Worm (Caenorhabditis elegans) whole organism, L1 larva: ENCODE results near the gene Y15E3A.4.

Source experiments
- C04F5.9 ChIP-seq: sonication (generic microtip); optimal IDR thresholded peaks from 2 replicates; lab custom pipeline; 2016; ENCODE audit warnings: missing genetic modification characterization, missing compliant biosample characterization
- C16A3.4 ChIP-seq: fragments of 150-350 bp; optimal IDR thresholded peaks from 2 replicates; lab custom pipeline; 2014; ENCODE audit warnings: missing biosample characterization, missing genetic modification characterization
- C34B4.2 ChIP-seq: sonication (generic microtip); optimal IDR thresholded peaks from 2 replicates; lab custom pipeline; 2017; ENCODE audit warnings: mild to moderate bottlenecking, missing genetic modification characterization, missing compliant biosample characterization
- Y116A8C.19 ChIP-seq: sonication (generic microtip); optimal IDR thresholded peaks from 2 replicates; lab custom pipeline; 2016; ENCODE audit warnings: missing compliant biosample characterization, missing genetic modification characterization, borderline replicate concordance
- alr-1 ChIP-seq: fragments of 200-800 bp; sonication (Bioruptor generic); optimal IDR thresholded peaks from 2 replicates; lab custom pipeline; 2018; ENCODE audit warnings: borderline replicate concordance, mild to moderate bottlenecking, missing genetic modification characterization, missing compliant biosample characterization
- aly-2 ChIP-seq: fragments of 150-350 bp; optimal IDR thresholded peaks from 2 replicates; lab custom pipeline; 2014; ENCODE audit warnings: missing biosample characterization, missing genetic modification characterization
- blmp-1 ChIP-seq: fragments of 150-350 bp; optimal IDR thresholded peaks from 2 replicates; lab custom pipeline; 2014; ENCODE audit warnings: missing biosample characterization, missing genetic modification characterization
- ceh-63 ChIP-seq: fragments of 200-800 bp; sonication (Bioruptor generic); optimal IDR thresholded peaks from 2 replicates; lab custom pipeline; 2018; ENCODE audit warnings: mild to moderate bottlenecking, missing genetic modification characterization, missing compliant biosample characterization
- ceh-88 ChIP-seq: fragments of 200-800 bp; sonication (Bioruptor generic); IDR thresholded peaks from 2 replicates; pipeline ENCODE4 v1.3.6; 2022; ENCODE audit warnings: missing genetic modification characterization, missing compliant biosample characterization
- ceh-90 ChIP-seq: sonication (generic microtip); optimal IDR thresholded peaks from 2 replicates; lab custom pipeline; 2016; ENCODE audit warnings: missing genetic modification characterization, missing compliant biosample characterization
- dpl-1 ChIP-seq, 3 experiments: fragments of 150-350 bp in 2 of 3; sonication (generic microtip) in 1 of 3; optimal IDR thresholded peaks; 2 replicates each; lab custom pipeline; 2014 to 2017; ENCODE audit warnings: missing biosample characterization in 3 of 3, missing genetic modification characterization in 3 of 3, missing genetic modification reagents in 3 of 3
- dsc-1 ChIP-seq: sonication (generic microtip); optimal IDR thresholded peaks from 2 replicates; lab custom pipeline; 2016; ENCODE audit warnings: mild to moderate bottlenecking, missing genetic modification characterization, missing compliant biosample characterization
- efl-1 ChIP-seq, 4 experiments: fragments of 150-350 bp; optimal IDR thresholded peaks in 3 of 4; peaks in 1 of 4; 1 replicate in 1 of 4; 2 replicates in 3 of 4; lab custom pipeline; 2014; ENCODE audit warnings: missing biosample characterization in 2 of 4, missing genetic modification characterization in 2 of 4, missing genetic modification reagents in 2 of 4
- egl-13 ChIP-seq: sonication (generic microtip); optimal IDR thresholded peaks from 2 replicates; lab custom pipeline; 2016; ENCODE audit warnings: missing genotype, missing genetic modification reagents, missing genetic modification characterization, missing compliant biosample characterization
- egl-27 ChIP-seq, 2 experiments: fragments of 150-350 bp in 1 of 2; sonication (generic microtip); optimal IDR thresholded peaks; 3 replicates each; lab custom pipeline; 2017 to 2018; ENCODE audit warnings: missing biosample characterization in 2 of 2, missing genetic modification characterization in 2 of 2, missing genetic modification reagents in 2 of 2
- elt-2 ChIP-seq: sonication (generic microtip); optimal IDR thresholded peaks from 2 replicates; lab custom pipeline; 2016; ENCODE audit warnings: missing genetic modification characterization, mild to moderate bottlenecking, inconsistent platforms, missing compliant biosample characterization, missing genetic modification reagents
- fkh-4 ChIP-seq: sonication (generic microtip); optimal IDR thresholded peaks from 2 replicates; lab custom pipeline; 2016; ENCODE audit warnings: missing compliant biosample characterization, missing genetic modification characterization, borderline replicate concordance
- fkh-8 ChIP-seq: sonication (generic microtip); optimal IDR thresholded peaks from 2 replicates; lab custom pipeline; 2016; ENCODE audit warnings: mild to moderate bottlenecking, missing genetic modification characterization, missing compliant biosample characterization
- fos-1 ChIP-seq: fragments of 150-350 bp; optimal IDR thresholded peaks from 2 replicates; lab custom pipeline; 2014; ENCODE audit warnings: missing biosample characterization, missing genetic modification characterization
- grh-1 ChIP-seq: fragments of 200-800 bp; sonication (Bioruptor generic); IDR thresholded peaks from 2 replicates; pipeline ENCODE4 v1.3.6; 2022; ENCODE audit warnings: missing genetic modification reagents, missing genetic modification characterization, missing compliant biosample characterization
- hlh-17 ChIP-seq: fragments of 200-800 bp; sonication (Bioruptor generic); optimal IDR thresholded peaks from 2 replicates; lab custom pipeline; 2018; ENCODE audit warnings: missing genetic modification characterization, mild to moderate bottlenecking, missing compliant biosample characterization, moderate library complexity, borderline replicate concordance
- irx-1 ChIP-seq: sonication (generic microtip); optimal IDR thresholded peaks from 2 replicates; lab custom pipeline; 2016; ENCODE audit warnings: missing genetic modification characterization, missing compliant biosample characterization
- jun-1 ChIP-seq: fragments of 150-350 bp; optimal IDR thresholded peaks from 2 replicates; lab custom pipeline; 2014; ENCODE audit warnings: missing biosample characterization, missing genetic modification reagents, missing genetic modification characterization
- lin-13 ChIP-seq: fragments of 150-350 bp; optimal IDR thresholded peaks from 2 replicates; lab custom pipeline; 2014; ENCODE audit warnings: missing biosample characterization, missing genetic modification reagents, missing genetic modification characterization
- lin-35 ChIP-seq, 2 experiments: fragments of 150-350 bp; optimal IDR thresholded peaks; 2 replicates each; lab custom pipeline; 2014; ENCODE audit warnings: missing biosample characterization in 2 of 2, missing genetic modification characterization in 2 of 2, missing genetic modification reagents in 2 of 2
- lir-3 ChIP-seq: sonication (generic microtip); optimal IDR thresholded peaks from 2 replicates; lab custom pipeline; 2016; ENCODE audit warnings: mild to moderate bottlenecking, missing genetic modification characterization, moderate library complexity, missing compliant biosample characterization; ENCODE audit not compliant: poor library complexity
- mdl-1 ChIP-seq, 2 experiments: fragments of 150-350 bp; optimal IDR thresholded peaks; 2 replicates each; lab custom pipeline; 2014 to 2017; ENCODE audit warnings: missing biosample characterization in 2 of 2, missing genetic modification characterization in 2 of 2, inconsistent platforms in 1 of 2
- mef-2 ChIP-seq: fragments of 150-350 bp; optimal IDR thresholded peaks from 2 replicates; lab custom pipeline; 2014; ENCODE audit warnings: missing biosample characterization, missing genetic modification characterization
- nhr-11 ChIP-seq: fragments of 150-350 bp; optimal IDR thresholded peaks from 2 replicates; lab custom pipeline; 2014; ENCODE audit warnings: missing biosample characterization, missing genetic modification characterization
- nhr-237 ChIP-seq: fragments of 150-350 bp; optimal IDR thresholded peaks from 2 replicates; lab custom pipeline; 2014; ENCODE audit warnings: missing biosample characterization, missing genetic modification characterization
- nhr-47 ChIP-seq: sonication (generic microtip); optimal IDR thresholded peaks from 2 replicates; lab custom pipeline; 2016; ENCODE audit warnings: mild to moderate bottlenecking, missing genetic modification characterization, moderate library complexity, missing compliant biosample characterization
- nhr-71 ChIP-seq: sonication (generic microtip); optimal IDR thresholded peaks from 2 replicates; lab custom pipeline; 2016; ENCODE audit warnings: mild to moderate bottlenecking, missing genetic modification characterization, moderate library complexity, missing compliant biosample characterization
- nhr-76 ChIP-seq: sonication (generic microtip); optimal IDR thresholded peaks from 2 replicates; lab custom pipeline; 2017; ENCODE audit warnings: missing biosample characterization, missing genetic modification characterization
- nhr-77 ChIP-seq: fragments of 150-350 bp; optimal IDR thresholded peaks from 2 replicates; lab custom pipeline; 2014; ENCODE audit warnings: missing biosample characterization, missing genetic modification characterization
- nhr-85 ChIP-seq: sonication (generic microtip); peaks from one replicate; lab custom pipeline; 2016; ENCODE audit warnings: missing genetic modification characterization, inconsistent platforms, missing compliant biosample characterization
- nhr-90 ChIP-seq: sonication (generic microtip); optimal IDR thresholded peaks from 2 replicates; lab custom pipeline; 2016; ENCODE audit warnings: mild to moderate bottlenecking, missing genetic modification characterization, missing compliant biosample characterization; ENCODE audit not compliant: poor library complexity
- pag-3 ChIP-seq: sonication (generic microtip); optimal IDR thresholded peaks from 2 replicates; lab custom pipeline; 2017; ENCODE audit warnings: missing genetic modification characterization, mild to moderate bottlenecking, missing compliant biosample characterization, antibody characterized with exemption, borderline replicate concordance; ENCODE audit not compliant: insufficient read depth
- pax-3 ChIP-seq: fragments of 200-800 bp; sonication (Bioruptor generic); optimal IDR thresholded peaks from 2 replicates; lab custom pipeline; 2018; ENCODE audit warnings: mild to moderate bottlenecking, missing genetic modification characterization, moderate library complexity, missing compliant biosample characterization
- swsn-7 ChIP-seq: sonication (generic microtip); optimal IDR thresholded peaks from 2 replicates; lab custom pipeline; 2016; ENCODE audit warnings: missing genetic modification characterization, missing compliant biosample characterization
- tbx-2 ChIP-seq: sonication (generic microtip); optimal IDR thresholded peaks from 2 replicates; lab custom pipeline; 2016; ENCODE audit warnings: missing genetic modification characterization, missing compliant biosample characterization
- tlp-1 ChIP-seq: fragments of 150-350 bp; optimal IDR thresholded peaks from 2 replicates; lab custom pipeline; 2014; ENCODE audit warnings: missing biosample characterization, missing genetic modification characterization
- unc-130 ChIP-seq: fragments of 150-350 bp; optimal IDR thresholded peaks from 2 replicates; lab custom pipeline; 2017; ENCODE audit warnings: missing biosample characterization, missing genetic modification characterization, inconsistent platforms
- unc-30 ChIP-seq: sonication (generic microtip); optimal IDR thresholded peaks from 2 replicates; lab custom pipeline; 2017; ENCODE audit warnings: missing biosample characterization, missing genetic modification characterization
- vab-15 ChIP-seq: sonication (generic microtip); optimal IDR thresholded peaks from 2 replicates; lab custom pipeline; 2017; ENCODE audit warnings: missing genotype, mild to moderate bottlenecking, missing genetic modification characterization, missing compliant biosample characterization
- xbp-1 ChIP-seq: sonication (generic microtip); optimal IDR thresholded peaks from 2 replicates; lab custom pipeline; 2016; ENCODE audit warnings: missing genetic modification characterization, missing compliant biosample characterization
- ztf-4 ChIP-seq: fragments of 150-350 bp; optimal IDR thresholded peaks from 2 replicates; lab custom pipeline; 2014; ENCODE audit warnings: missing biosample characterization, missing genetic modification characterization

The Y15E3A.4 gene

DNA sequence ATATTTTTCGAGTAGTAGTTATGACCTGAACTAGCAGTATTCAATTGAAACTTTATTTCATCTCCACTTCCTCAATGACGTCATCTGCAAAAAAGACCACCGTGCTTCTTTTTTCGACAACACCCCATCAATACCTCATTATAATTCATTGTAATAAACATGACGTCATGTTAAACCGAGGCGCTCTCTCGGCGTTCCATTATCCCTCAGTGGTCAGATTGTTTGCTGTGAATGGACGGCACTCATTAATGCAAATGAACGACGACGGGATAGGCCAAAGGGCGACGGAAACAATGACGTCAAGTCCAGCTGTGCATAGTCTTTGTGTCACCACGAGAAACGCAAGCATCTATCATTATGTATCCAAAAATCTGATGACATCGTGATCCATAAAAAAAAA lies 16.9 kb downstream of the Y15E3A.4 start (continued):
- TF ChIP-seq grh-1 (GFP tag; lab: Robert Waterston, UW) (no peak), aly-2 (tag; lab: Kevin White, UChicago) (no peak), C16A3.4 (tag; lab: Kevin White, UChicago) (no peak), fkh-4 (tag; lab: Kevin White, UChicago) (no peak), nhr-90 (tag; lab: Kevin White, UChicago) (no peak), Y116A8C.19 (tag; lab: Kevin White, UChicago) (no peak), nhr-237 (no peak), blmp-1 (tag; lab: Kevin White, UChicago) (peak; percentile 1), hlh-17 (GFP tag; lab: Kevin White, UChicago) (no peak), nhr-85 (tag; lab: Kevin White, UChicago) (peak; percentile 60), ztf-4 (no peak), ceh-88 (GFP tag; lab: Robert Waterston, UW) (no peak), fos-1 (no peak), pax-3 (no peak), dsc-1 (peak; percentile 39), alr-1 (no peak), irx-1 (tag; lab: Kevin White, UChicago) (no peak), nhr-11 (tag; lab: Kevin White, UChicago) (no peak), lir-3 (no peak), xbp-1 (tag; lab: Kevin White, UChicago) (no peak), nhr-71 (tag; lab: Kevin White, UChicago) (peak; percentile 19), pag-3 (tag; lab: Kevin White, UChicago) (no peak), dpl-1 (GFP tag; optimal IDR thresholded peaks at IDR 0.05; lab: Kevin White, UChicago) (no peak)

ce11 chrX:15352871-15353270 lies 22.1 kb downstream of the Y15E3A.4 start:
- TF ChIP-seq grh-1 (GFP tag; lab: Robert Waterston, UW) (no peak), fkh-8 (no peak), efl-1 (optimal IDR thresholded peaks at IDR 0.05; lab: Kevin White, UChicago) (no peak), efl-1 (GFP tag; optimal IDR thresholded peaks at IDR 0.05 in 1 of 2; lab: Kevin White, UChicago) (peak in 1 of 2 experiments; percentile 71)

- TF ChIP-seq tlp-1 (tag; lab: Kevin White, UChicago) (no peak), pax-3 (peak; percentile 81), lin-13 (GFP tag; lab: Kevin White, UChicago) (peak; percentile 86), lin-35 (GFP tag; optimal IDR thresholded peaks at IDR 0.05; lab: Kevin White, UChicago) (peak; percentile 58 to 68), nhr-47 (peak; percentile 91), lir-3 (peak; percentile 74), vab-15 (tag; lab: Kevin White, UChicago) (no peak), tbx-2 (peak; percentile 91), ztf-4 (peak; percentile 54), mdl-1 (tag; optimal IDR thresholded peaks at IDR 0.05; lab: Kevin White, UChicago) (peak; percentile 75 to 80), unc-30 (tag; lab: Kevin White, UChicago) (no peak), C04F5.9 (peak; percentile 36), C34B4.2 (no peak), swsn-7 (tag; lab: Kevin White, UChicago) (peak; percentile 88), grh-1 (GFP tag; lab: Robert Waterston, UW) (peak; percentile 32; the same call in 1 of the 2 replicates), hlh-17 (GFP tag; lab: Kevin White, UChicago) (no peak), nhr-77 (peak; percentile 88), egl-13 (peak; percentile 85), ceh-63 (GFP tag; lab: Kevin White, UChicago) (no peak), unc-130 (tag; lab: Kevin White, UChicago) (peak; percentile 81), mef-2 (tag; lab: Kevin White, UChicago) (peak; percentile 60), pag-3 (tag; lab: Kevin White, UChicago) (peak; percentile 82), nhr-85 (tag; lab: Kevin White, UChicago) (peak; percentile 86), elt-2 (tag; lab: Kevin White, UChicago) (no peak), jun-1 (tag; lab: Kevin White, UChicago) (peak; percentile 91), egl-27 (tag; optimal IDR thresholded peaks at IDR 0.05; lab: Kevin White, UChicago) (peak; percentile 21 to 87), nhr-90 (tag; lab: Kevin White, UChicago) (peak; percentile 66), ceh-90 (tag; lab: Kevin White, UChicago) (peak; percentile 1), nhr-71 (tag; lab: Kevin White, UChicago) (peak; percentile 96), nhr-76 (no peak)
Measured at ce11 chrX:15353874-15354480, 23.2 kb downstream of the Y15E3A.4 start.
